Fruit fly (Drosophila melanogaster) Kc167 (cell line): Measurements from ENCODE around the gene wntD.

Experiments
- h ChIP-seq: fragments of >200 bp; optimal IDR thresholded peaks from 3 replicates; lab custom pipeline; 2018; ENCODE audit warnings: missing external identifiers
- psq ChIP-seq: fragments of >200 bp; optimal IDR thresholded peaks from 2 replicates; lab custom pipeline; 2017; ENCODE audit warnings: missing external identifiers
- ttk ChIP-seq: sonication (Bioruptor generic); optimal IDR thresholded peaks from 2 replicates; lab custom pipeline; 2017; ENCODE audit warnings: missing external identifiers

- TF ChIP-seq psq: no peak
- TF ChIP-seq ttk: no peak
- no peak for TF ChIP-seq h (lab: Kevin White, UChicago)
Measured at dm6 chr3R:13275473-13275872, 17.5 kb downstream of the wntD start.
